Worm (Caenorhabditis elegans) whole organism, mixed stage, embryonic: ENCODE data around the gene suex-2.

ENCODE experiments used
- mep-1 ChIP-seq: fragments of 150-350 bp; optimal IDR thresholded peaks from 2 replicates; lab custom pipeline; 2017; ENCODE audit warnings: missing biosample characterization, missing genetic modification reagents, missing genetic modification characterization, inconsistent platforms
- nhr-237 ChIP-seq: fragments of 150-350 bp; optimal IDR thresholded peaks from 2 replicates; lab custom pipeline; 2014; ENCODE audit warnings: missing biosample characterization, missing genetic modification characterization
- nhr-76 ChIP-seq: sonication (generic microtip); optimal IDR thresholded peaks from 2 replicates; lab custom pipeline; 2017; ENCODE audit warnings: missing biosample characterization, missing genetic modification characterization
- pha-4 ChIP-seq: fragments of 150-350 bp; optimal IDR thresholded peaks from 2 replicates; lab custom pipeline; 2018; ENCODE audit warnings: missing biosample characterization, missing genetic modification reagents, missing genetic modification characterization
- snpc-4 ChIP-seq: fragments of 150-350 bp; optimal IDR thresholded peaks from 2 replicates; lab custom pipeline; 2014; ENCODE audit warnings: missing biosample characterization, missing genetic modification characterization
- unc-62 ChIP-seq: fragments of 150-350 bp; optimal IDR thresholded peaks from 2 replicates; lab custom pipeline; 2014; ENCODE audit warnings: missing biosample characterization, missing genetic modification reagents, missing genetic modification characterization

DNA sequence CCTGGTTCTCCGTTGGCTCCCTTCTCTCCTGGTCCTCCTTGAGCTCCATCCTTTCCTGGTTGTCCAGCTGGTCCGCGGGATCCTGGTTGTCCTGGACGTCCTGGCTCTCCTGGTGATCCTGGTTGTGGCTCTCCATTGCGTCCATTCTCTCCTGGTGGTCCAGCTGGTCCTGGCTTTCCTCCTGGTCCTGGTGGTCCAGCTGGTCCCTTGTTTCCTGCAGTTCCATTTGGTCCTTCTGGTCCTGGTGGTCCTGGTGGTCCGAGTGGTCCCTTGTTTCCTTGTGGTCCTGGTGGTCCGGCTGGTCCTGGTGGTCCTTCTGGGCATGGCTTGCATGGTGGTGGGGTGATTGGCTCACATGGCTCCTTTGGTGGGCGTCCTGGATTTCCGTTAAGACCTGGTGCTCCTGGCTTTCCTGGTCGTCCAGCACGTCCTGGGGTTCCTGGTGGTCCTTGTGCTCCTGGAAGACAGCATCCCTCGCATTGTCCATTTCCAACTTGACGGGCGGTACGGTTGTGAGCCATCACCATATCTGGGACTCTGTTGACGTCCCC lies 11.0 kb downstream of the suex-2 start:
- TF ChIP-seq mep-1 (tag; lab: Kevin White, UChicago) (no peak), unc-62 (GFP tag; lab: Kevin White, UChicago) (no peak), snpc-4 (tag; lab: Kevin White, UChicago) (no peak), pha-4 (tag; lab: Kevin White, UChicago) (no peak), nhr-237 (tag; lab: Kevin White, UChicago) (no peak), nhr-76 (tag; lab: Kevin White, UChicago) (no peak)
